Worm (Caenorhabditis elegans) whole organism, young adult: ENCODE data around the gene T07F8.1.
A peak's percentile ranks its signal among the peaks of the same experiment; 100 is the strongest.

Experiments
- ZK185.1 ChIP-seq: sonication (generic microtip); optimal IDR thresholded peaks from 2 replicates; lab custom pipeline; 2016; ENCODE audit warnings: mild to moderate bottlenecking, missing genetic modification characterization, missing compliant biosample characterization; ENCODE audit not compliant: poor library complexity, severe bottlenecking
- atf-7 ChIP-seq: sonication (generic microtip); optimal IDR thresholded peaks from 2 replicates; lab custom pipeline; 2017; ENCODE audit warnings: mild to moderate bottlenecking, missing genetic modification characterization, missing compliant biosample characterization
- dox-1 ChIP-seq: fragments of 200-800 bp; sonication (Bioruptor generic); IDR thresholded peaks from 2 replicates; pipeline ENCODE4 v1.3.6; 2022; ENCODE audit warnings: missing genetic modification reagents, missing genetic modification characterization, missing compliant biosample characterization
- nfya-1 ChIP-seq: sonication (generic microtip); optimal IDR thresholded peaks from 2 replicates; lab custom pipeline; 2017; ENCODE audit warnings: antibody characterized with exemption, missing compliant biosample characterization, missing genetic modification characterization, borderline replicate concordance; ENCODE audit not compliant: insufficient read depth
- nhr-90 ChIP-seq: sonication (generic microtip); optimal IDR thresholded peaks from 2 replicates; lab custom pipeline; 2016; ENCODE audit warnings: missing genotype, mild to moderate bottlenecking, missing genetic modification characterization, missing compliant biosample characterization

ce11 chrII:7157415-7157814, 9.2 kb downstream of the T07F8.1 start:
- peak; percentile 14 for TF ChIP-seq atf-7 (tag; lab: Kevin White, UChicago)
- TF ChIP-seq nfya-1 (tag; lab: Kevin White, UChicago): no peak
- TF ChIP-seq dox-1 (GFP tag; lab: Robert Waterston, UW): no peak
- no peak for TF ChIP-seq nhr-90 (tag; lab: Kevin White, UChicago)
- TF ChIP-seq ZK185.1 (tag; lab: Kevin White, UChicago): no peak
